Worm (Caenorhabditis elegans) whole organism, late embryonic: ENCODE measurements around the gene cka-2.

Experiments
- K09A11.1 ChIP-seq: sonication (generic microtip); optimal IDR thresholded peaks from 2 replicates; lab custom pipeline; 2017; ENCODE audit warnings: antibody characterized with exemption, mild to moderate bottlenecking, missing genetic modification characterization, missing compliant biosample characterization; ENCODE audit not compliant: insufficient read depth
- ama-1 ChIP-seq: fragments of 150-350 bp; optimal IDR thresholded peaks from 2 replicates; lab custom pipeline; 2014
- ceh-34 ChIP-seq: sonication (generic microtip); optimal IDR thresholded peaks from 2 replicates; lab custom pipeline; 2016; ENCODE audit warnings: mild to moderate bottlenecking, missing genetic modification characterization, missing compliant biosample characterization
- ceh-48 ChIP-seq: sonication (generic microtip); optimal IDR thresholded peaks from 2 replicates; lab custom pipeline; 2016; ENCODE audit warnings: missing genetic modification characterization, inconsistent platforms, missing compliant biosample characterization
- pag-3 ChIP-seq: sonication (generic microtip); optimal IDR thresholded peaks from 2 replicates; lab custom pipeline; 2016; ENCODE audit warnings: missing compliant biosample characterization, missing genetic modification characterization, borderline replicate concordance
- syd-9 ChIP-seq: sonication (generic microtip); optimal IDR thresholded peaks from 2 replicates; lab custom pipeline; 2016; ENCODE audit warnings: mild to moderate bottlenecking, missing genetic modification characterization, moderate library complexity, missing compliant biosample characterization

- TF ChIP-seq K09A11.1 (no peak), ceh-34 (tag; lab: Kevin White, UChicago) (no peak), ama-1 (no peak), ceh-48 (tag; lab: Kevin White, UChicago) (no peak), pag-3 (tag; lab: Kevin White, UChicago) (no peak), syd-9 (tag; lab: Kevin White, UChicago) (no peak)
Measured at ce11 chrX:4274116-4274515, 11.8 kb upstream of the cka-2 start, which contains the start of gene mec-18.
